Worm (Caenorhabditis elegans): Measurements from ENCODE around the gene M7.8.

M7.8 gene

DNA sequence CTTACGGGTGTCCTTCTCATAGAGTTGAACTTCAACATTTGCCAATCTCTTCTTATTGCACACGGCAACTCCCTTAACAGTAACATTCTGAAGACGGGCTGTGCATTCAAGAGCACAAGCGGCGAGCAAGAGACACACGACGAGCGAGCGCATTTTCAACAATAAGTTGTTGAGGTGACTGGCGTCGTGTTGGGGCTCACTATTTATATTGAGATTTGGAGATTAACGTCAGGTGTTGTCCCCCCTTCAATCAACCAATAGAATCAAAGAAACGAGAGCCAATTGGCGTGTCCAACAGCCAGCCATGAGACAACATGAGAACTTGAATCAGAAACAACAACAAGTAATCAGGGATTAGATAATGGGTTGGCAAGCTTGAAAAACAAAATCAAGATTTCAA, 30.9 kb downstream of the M7.8 start, which contains the start of gene ttr-16:
TSS of gene ttr-16 (minus strand) at position 176 of the 400 bp plus-strand sequence.
- TF ChIP-seq nhr-237 (tag; optimal IDR thresholded peaks at IDR 0.05) (no peak), snpc-4 (tag; optimal IDR thresholded peaks at IDR 0.05) (no peak), ama-1 (optimal IDR thresholded peaks at IDR 0.05) (peak; percentile 57), nhr-11 (tag; optimal IDR thresholded peaks at IDR 0.05) (peak; percentile 67), daf-16 (GFP tag; optimal IDR thresholded peaks at IDR 0.05) (peak in 1 of 2 experiments; percentile 91), daf-16 (tag; optimal IDR thresholded peaks at IDR 0.05) (no peak)

DNA sequence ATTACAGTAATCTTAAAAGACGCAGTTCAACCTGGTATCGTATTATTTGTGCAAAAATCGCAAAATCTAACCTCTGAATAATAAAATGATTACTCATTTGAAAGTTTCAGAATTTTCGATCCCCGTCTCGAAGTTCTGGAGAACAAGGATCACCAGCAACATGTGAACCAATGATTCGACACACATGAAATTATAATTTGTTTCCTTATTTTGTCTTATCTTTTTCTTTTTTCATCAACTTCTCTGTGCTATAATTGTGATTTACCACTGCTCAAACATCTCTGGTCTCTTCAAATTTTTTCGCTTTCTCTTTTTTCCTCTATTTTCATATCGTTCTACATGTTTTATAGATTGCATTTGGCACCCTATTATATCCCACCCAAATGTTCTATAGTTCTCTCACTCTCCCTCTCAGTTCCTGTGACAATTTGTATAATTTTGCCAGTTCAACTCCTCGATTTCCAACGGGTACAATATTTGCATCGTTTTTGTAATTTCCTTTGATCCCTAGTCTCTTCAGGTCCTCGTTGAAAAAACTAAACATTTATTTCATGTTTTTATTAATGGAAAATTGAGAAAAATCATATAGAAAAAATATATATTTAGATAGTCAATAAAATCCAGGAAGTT, 31.8 kb downstream of the M7.8 start:
- peak; percentile 48 for TF ChIP-seq ama-1 (optimal IDR thresholded peaks at IDR 0.05)
- peak in 1 of 2 experiments; percentile 94 for TF ChIP-seq unc-62 (GFP tag; optimal IDR thresholded peaks at IDR 0.05 in 1 of 2)
- no peak for TF ChIP-seq unc-62 (tag; optimal IDR thresholded peaks at IDR 0.05)
- peak; percentile 66; the same call in 1 of the 2 replicates for TF ChIP-seq T26A8.4 (GFP tag; IDR thresholded peaks at IDR 0.05)
- no peak for TF ChIP-seq mxl-2 (GFP tag; conservative IDR thresholded peaks at IDR 0.05)
- peak in 1 of 2 experiments; percentile 78 for TF ChIP-seq daf-16 (GFP tag; optimal IDR thresholded peaks at IDR 0.05)
- no peak for TF ChIP-seq daf-16 (tag; optimal IDR thresholded peaks at IDR 0.05)
- TF ChIP-seq unc-130 (GFP tag; optimal IDR thresholded peaks at IDR 0.05): no peak

DNA sequence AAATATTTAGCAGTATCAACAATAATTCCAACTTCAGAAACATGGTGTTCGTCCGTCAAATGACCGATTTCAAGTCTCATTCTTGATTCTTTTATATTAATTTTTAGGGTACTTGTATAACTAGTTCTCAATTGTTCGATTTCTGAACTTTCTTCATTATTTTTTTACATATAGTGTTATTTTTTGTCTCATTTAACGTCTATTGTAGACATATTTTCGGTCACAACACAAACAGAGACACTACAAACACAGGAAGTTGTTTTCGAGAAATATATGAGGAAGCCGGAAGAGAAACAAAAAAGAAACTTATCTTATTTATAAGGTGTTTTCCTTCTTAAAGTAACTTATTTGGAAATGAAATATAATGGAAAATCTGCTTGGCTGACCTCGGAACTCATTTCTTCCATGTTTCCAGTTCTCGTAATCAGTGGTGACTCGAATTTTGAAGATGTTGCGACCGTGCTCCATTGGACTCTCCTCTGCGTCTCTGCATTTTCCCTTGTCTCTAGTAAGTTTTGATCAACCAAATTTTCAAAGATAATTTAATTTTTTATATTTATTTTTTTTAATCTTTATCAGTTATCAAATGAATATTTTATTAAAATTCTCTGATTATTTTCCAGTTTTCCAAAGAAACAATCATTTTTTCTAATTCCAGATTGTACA, 41.1 kb downstream of the M7.8 start, which contains the start of the genes F36H1.12 and lin-3:
TSS of gene F36H1.12 (minus strand) at position 51 of the 666 bp plus-strand sequence.
TSS of gene lin-3 (plus strand) at position 657 of the 666 bp plus-strand sequence.
- no peak for TF ChIP-seq gei-8 (GFP tag; optimal IDR thresholded peaks at IDR 0.05)
- TF ChIP-seq lin-38 (GFP tag; IDR thresholded peaks at IDR 0.05): peak; percentile 85
- TF ChIP-seq unc-130 (GFP tag; optimal IDR thresholded peaks at IDR 0.05): peak; percentile 19
- no peak for TF ChIP-seq attf-4 (tag; optimal IDR thresholded peaks at IDR 0.05)
- 0 out of 2 replicates have a peak, but pooled peaks have one; percentile 31 for TF ChIP-seq ceh-44 (GFP tag; IDR thresholded peaks at IDR 0.05)
- TF ChIP-seq nhr-77 (tag; optimal IDR thresholded peaks at IDR 0.05): no peak

DNA sequence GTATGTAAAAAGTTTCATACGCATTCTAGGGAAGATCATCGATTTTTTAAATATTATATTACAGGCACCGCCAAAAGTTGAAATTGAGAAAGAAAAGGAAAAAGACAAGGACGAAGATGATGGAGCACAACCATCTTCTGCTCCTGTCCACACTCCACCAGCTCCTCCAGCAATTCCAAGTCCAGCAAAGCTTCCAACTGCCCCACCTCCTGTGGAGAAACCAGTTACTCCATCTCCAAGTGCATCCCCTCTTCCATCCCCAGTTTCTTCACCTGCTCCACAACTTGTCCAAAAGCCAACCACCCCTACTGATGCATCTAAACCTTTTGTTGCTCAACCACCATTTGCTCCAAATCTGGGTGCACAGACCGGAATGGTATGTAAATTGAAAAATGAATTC, 42.9 kb downstream of the M7.8 start:
- TF ChIP-seq lin-38 (GFP tag; IDR thresholded peaks at IDR 0.05) (no peak), nhr-11 (tag; optimal IDR thresholded peaks at IDR 0.05) (no peak), unc-62 (GFP tag; optimal IDR thresholded peaks at IDR 0.05 in 1 of 2) (peak in 1 of 2 experiments; percentile 91), unc-62 (tag; optimal IDR thresholded peaks at IDR 0.05) (no peak), ceh-62 (tag; optimal IDR thresholded peaks at IDR 0.05) (no peak), ceh-32 (tag; optimal IDR thresholded peaks at IDR 0.05; ENCODE audit: poor library complexity) (no peak), hlh-11 (tag; optimal IDR thresholded peaks at IDR 0.05) (no peak), nhr-237 (tag; optimal IDR thresholded peaks at IDR 0.05) (no peak)

DNA sequence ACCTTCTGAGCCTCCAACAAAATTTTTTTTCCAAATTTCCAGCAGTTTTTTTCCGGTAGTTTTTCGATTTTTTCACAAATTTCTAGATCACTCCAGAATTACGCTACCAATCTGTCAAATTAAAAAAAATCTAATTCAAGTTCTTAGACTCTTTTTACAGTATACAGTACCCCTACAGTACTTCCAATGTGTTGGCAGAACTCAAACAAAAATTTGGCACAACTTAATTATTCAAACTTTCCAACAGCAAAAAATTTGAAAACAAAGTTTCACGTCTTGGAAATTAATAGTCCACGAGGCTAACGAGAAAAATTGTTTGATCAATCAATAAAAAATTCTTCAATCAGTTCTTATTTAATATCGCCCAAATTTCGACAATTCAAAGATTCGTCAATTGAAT, 45.1 kb downstream of the M7.8 start, which contains the start of gene F36H1.3:
TSS of gene F36H1.3 (plus strand) at position 323 of the 400 bp plus-strand sequence.
- peak; percentile 39 for TF ChIP-seq aha-1 (tag)
- TF ChIP-seq spr-1 (tag; optimal IDR thresholded peaks at IDR 0.05): no peak
- peak in 1 of 2 experiments; percentile 92 for TF ChIP-seq unc-62 (GFP tag; optimal IDR thresholded peaks at IDR 0.05 in 1 of 2)
- TF ChIP-seq unc-62 (tag; optimal IDR thresholded peaks at IDR 0.05): no peak
- no peak for TF ChIP-seq ceh-44 (GFP tag; IDR thresholded peaks at IDR 0.05)
- TF ChIP-seq pqm-1 (tag; optimal IDR thresholded peaks at IDR 0.05): no peak

DNA sequence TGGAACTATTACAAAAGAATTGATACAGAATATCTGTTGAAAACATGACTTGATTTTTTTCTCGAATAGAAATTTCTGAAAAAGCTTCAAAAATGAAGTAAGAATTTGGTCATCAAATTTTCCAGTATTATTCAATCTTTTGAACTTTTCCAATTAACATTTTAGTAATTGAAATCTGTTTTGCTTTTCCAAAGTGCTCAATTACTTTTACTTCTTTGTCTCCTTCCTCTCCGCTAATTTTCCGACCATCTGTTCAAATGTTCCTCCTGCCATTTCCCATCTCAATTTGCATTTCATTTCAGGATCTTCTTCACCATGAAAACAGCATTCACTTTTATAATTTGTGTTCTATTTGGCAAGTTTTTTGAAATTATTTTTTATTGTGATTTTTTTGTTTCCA, 46.0 kb downstream of the M7.8 start, which contains the start of gene F36H1.11:
TSS of gene F36H1.11 (plus strand) at position 301 of the 400 bp plus-strand sequence.
- TF ChIP-seq dmd-8 (GFP tag; IDR thresholded peaks at IDR 0.05) (no peak), F26F4.8 (GFP tag; conservative IDR thresholded peaks at IDR 0.05) (no peak), hif-1 (tag; optimal IDR thresholded peaks at IDR 0.05) (no peak), nhr-102 (tag; optimal IDR thresholded peaks at IDR 0.05) (no peak), nhr-25 (tag; optimal IDR thresholded peaks at IDR 0.05; ENCODE audit: borderline replicate concordance, insufficient read depth) (no peak), zip-11 (GFP tag; IDR thresholded peaks at IDR 0.05) (no peak), mes-2 (tag; optimal IDR thresholded peaks at IDR 0.05; ENCODE audit: poor library complexity, severe bottlenecking) (no peak), T20F7.1 (GFP tag; optimal IDR thresholded peaks at IDR 0.05) (no peak), D1046.2 (GFP tag; IDR thresholded peaks at IDR 0.05) (no peak), zag-1 (tag; optimal IDR thresholded peaks at IDR 0.05) (no peak), lsy-2 (tag; optimal IDR thresholded peaks at IDR 0.05) (no peak), unc-39 (tag; optimal IDR thresholded peaks at IDR 0.05) (no peak), nhr-48 (tag; optimal IDR thresholded peaks at IDR 0.05) (no peak), dmd-9 (GFP tag; IDR thresholded peaks at IDR 0.05) (no peak), hlh-30 (tag; optimal IDR thresholded peaks at IDR 0.05; ENCODE audit: insufficient read depth) (no peak), egl-27 (tag; optimal IDR thresholded peaks at IDR 0.05) (no peak), mep-1 (tag; optimal IDR thresholded peaks at IDR 0.05) (no peak)

All from whole organism, L4 larva.